Fruit fly (Drosophila melanogaster) whole organism: ENCODE data around the gene CG18268.
A peak's percentile ranks its signal among the peaks of the same experiment; 100 is the strongest.

Experiments used
- CG8478 ChIP-seq: fragments of >200 bp; optimal IDR thresholded peaks from 2 replicates; lab custom pipeline; 2018; ENCODE audit warnings: inconsistent platforms
- Dll ChIP-seq: fragments of >200 bp; optimal IDR thresholded peaks from 2 replicates; lab custom pipeline; 2017
- EcR ChIP-seq, 2 experiments: fragments of >200 bp; optimal IDR thresholded peaks; 2 replicates each; lab custom pipeline; 2017; ENCODE audit warnings: missing biosample characterization in 2 of 2, missing genetic modification characterization in 2 of 2, missing genetic modification reagents in 2 of 2
- pan ChIP-seq: fragments of >200 bp; optimal IDR thresholded peaks from 2 replicates; lab custom pipeline; 2017
- psq ChIP-seq: fragments of >200 bp; optimal IDR thresholded peaks from 2 replicates; lab custom pipeline; 2017
- usp ChIP-seq: fragments of >200 bp; optimal IDR thresholded peaks from 2 replicates; lab custom pipeline; 2017; ENCODE audit warnings: missing biosample characterization, missing genetic modification characterization, mixed read lengths

CG18268 gene

dm6 chr3R:7787899-7788298 lies 16.3 kb downstream of the CG18268 start, which contains the start of gene CG18748:
Gene CG18748, minus strand, starts transcription at chr3R:7787923.
- no peak for TF ChIP-seq Dll (lab: Kevin White, UChicago)
- TF ChIP-seq psq (lab: Kevin White, UChicago) = no peak
- no peak for TF ChIP-seq EcR (GFP tag; optimal IDR thresholded peaks at IDR 0.05; lab: Kevin White, UChicago)
- no peak for TF ChIP-seq CG8478 (lab: Kevin White, UChicago)
- no peak for TF ChIP-seq usp (GFP tag; lab: Kevin White, UChicago)
- TF ChIP-seq pan = no peak

dm6 chr3R:7785784-7786183 lies 18.4 kb downstream of the CG18268 start, which contains the start of gene CG18745:
Gene CG18745, minus strand, starts transcription at chr3R:7786119.
- no peak for TF ChIP-seq usp (GFP tag; lab: Kevin White, UChicago)

- TF ChIP-seq EcR (GFP tag; optimal IDR thresholded peaks at IDR 0.05; lab: Kevin White, UChicago) (no peak), CG8478 (lab: Kevin White, UChicago) (no peak), usp (GFP tag; lab: Kevin White, UChicago) (no peak), psq (lab: Kevin White, UChicago) (no peak), pan (no peak), Dll (lab: Kevin White, UChicago) (no peak)
Measured at dm6 chr3R:7782933-7783686, 21.1 kb downstream of the CG18268 start, which contains the start of gene CG18747. Gene CG18747, minus strand, starts transcription at chr3R:7783446.

- no peak for TF ChIP-seq EcR (GFP tag; optimal IDR thresholded peaks at IDR 0.05; lab: Kevin White, UChicago)
- TF ChIP-seq usp (GFP tag; lab: Kevin White, UChicago) = no peak
- TF ChIP-seq pan = no peak
- no peak for TF ChIP-seq CG8478 (lab: Kevin White, UChicago)
- no peak for TF ChIP-seq Dll (lab: Kevin White, UChicago)
- TF ChIP-seq psq (lab: Kevin White, UChicago) = no peak
Measured at dm6 chr3R:7779620-7780019, 24.6 kb downstream of the CG18268 start.

- TF ChIP-seq psq (lab: Kevin White, UChicago) = no peak
- TF ChIP-seq CG8478 (lab: Kevin White, UChicago) = no peak
- no peak for TF ChIP-seq Dll (lab: Kevin White, UChicago)
- TF ChIP-seq usp (GFP tag; lab: Kevin White, UChicago) = no peak
- no peak for TF ChIP-seq pan
- TF ChIP-seq EcR (GFP tag; optimal IDR thresholded peaks at IDR 0.05; lab: Kevin White, UChicago) = no peak
Measured at dm6 chr3R:7771656-7772055, 32.6 kb downstream of the CG18268 start, which contains the start of gene CG11286. Gene CG11286, minus strand, starts transcription at chr3R:7771756.

dm6 chr3R:7760970-7761558 lies 43.2 kb downstream of the CG18268 start:
- TF ChIP-seq EcR (GFP tag; optimal IDR thresholded peaks at IDR 0.05; lab: Kevin White, UChicago) (no peak), pan (no peak), Dll (lab: Kevin White, UChicago) (no peak), usp (GFP tag; lab: Kevin White, UChicago) (no peak), psq (lab: Kevin White, UChicago) (no peak)

dm6 chr3R:7759486-7759885 lies 44.7 kb downstream of the CG18268 start, which contains the start of gene Sp7:
Gene Sp7, plus strand, starts transcription at chr3R:7759786.
- TF ChIP-seq CG8478 (lab: Kevin White, UChicago) = no peak
- TF ChIP-seq pan = no peak
- TF ChIP-seq usp (GFP tag; lab: Kevin White, UChicago) = no peak
- no peak for TF ChIP-seq psq (lab: Kevin White, UChicago)
- no peak for TF ChIP-seq EcR (GFP tag; optimal IDR thresholded peaks at IDR 0.05; lab: Kevin White, UChicago)
- TF ChIP-seq Dll (lab: Kevin White, UChicago) = no peak

- TF ChIP-seq pan = no peak
- no peak for TF ChIP-seq Dll (lab: Kevin White, UChicago)
- TF ChIP-seq usp (GFP tag; lab: Kevin White, UChicago) = no peak
- TF ChIP-seq CG8478 (lab: Kevin White, UChicago) = no peak
- TF ChIP-seq psq (lab: Kevin White, UChicago) = no peak
- TF ChIP-seq EcR (GFP tag; optimal IDR thresholded peaks at IDR 0.05; lab: Kevin White, UChicago) = no peak
Measured at dm6 chr3R:7757822-7758221, 46.4 kb downstream of the CG18268 start, which contains the start of gene CG10919. Gene CG10919, plus strand, starts transcription at chr3R:7758122.

dm6 chr3R:7753518-7753917 lies 50.7 kb downstream of the CG18268 start:
- no peak for TF ChIP-seq pan
- TF ChIP-seq CG8478 (lab: Kevin White, UChicago) = peak; percentile 34
